Worm (Caenorhabditis elegans): ENCODE data around the gene R02D5.1.

ce11 chrV:14500554-14500953 is 7.5 kb upstream of the R02D5.1 start:
- TF ChIP-seq flt-1 (GFP tag; IDR thresholded peaks at IDR 0.05) (no peak), cog-1 (tag; optimal IDR thresholded peaks at IDR 0.05) (no peak), tab-1 (GFP tag; IDR thresholded peaks at IDR 0.05) (no peak), ztf-29 (GFP tag; IDR thresholded peaks at IDR 0.05) (no peak), ref-1 (GFP tag; conservative IDR thresholded peaks at IDR 0.05) (no peak), klf-2 (GFP tag; conservative IDR thresholded peaks at IDR 0.05) (no peak)
